Worm (Caenorhabditis elegans) whole organism, early embryonic: Measurements from ENCODE around the gene ifd-2.

Experiments
- B0310.2 ChIP-seq: sonication (generic microtip); optimal IDR thresholded peaks from 2 replicates; lab custom pipeline; 2016; ENCODE audit warnings: mild to moderate bottlenecking, missing genetic modification characterization, missing compliant biosample characterization
- F13C5.2 ChIP-seq: sonication (generic microtip); optimal IDR thresholded peaks from 2 replicates; lab custom pipeline; 2017; ENCODE audit warnings: mild to moderate bottlenecking, missing genetic modification characterization, inconsistent platforms, missing compliant biosample characterization
- aly-1 ChIP-seq: sonication (generic microtip); optimal IDR thresholded peaks from 2 replicates; lab custom pipeline; 2016; ENCODE audit warnings: missing genetic modification characterization, missing compliant biosample characterization
- ama-1 ChIP-seq: fragments of 150-350 bp; optimal IDR thresholded peaks from 2 replicates; lab custom pipeline; 2014
- ceh-13 ChIP-seq: fragments of 200-800 bp; sonication (Bioruptor generic); optimal IDR thresholded peaks from 2 replicates; lab custom pipeline; 2018; ENCODE audit warnings: mild to moderate bottlenecking, missing genetic modification characterization, missing compliant biosample characterization
- ceh-36 ChIP-seq: sonication (generic microtip); optimal IDR thresholded peaks from 2 replicates; lab custom pipeline; 2016; ENCODE audit warnings: missing genetic modification characterization, inconsistent platforms, missing compliant biosample characterization
- ets-7 ChIP-seq: sonication (generic microtip); optimal IDR thresholded peaks from 2 replicates; lab custom pipeline; 2016; ENCODE audit warnings: missing genotype, missing genetic modification characterization, missing compliant biosample characterization
- flt-1 ChIP-seq: fragments of 200-800 bp; sonication (Bioruptor generic); IDR thresholded peaks from 2 replicates; pipeline ENCODE4 v1.3.6; 2022; ENCODE audit warnings: missing genetic modification characterization, missing compliant biosample characterization
- hmbx-1 ChIP-seq: sonication (generic microtip); optimal IDR thresholded peaks from 2 replicates; lab custom pipeline; 2016; ENCODE audit warnings: mild to moderate bottlenecking, missing genetic modification characterization, missing compliant biosample characterization
- hmg-4 ChIP-seq: fragments of 200-800 bp; sonication (Bioruptor generic); optimal IDR thresholded peaks from 2 replicates; lab custom pipeline; 2018; ENCODE audit warnings: mild to moderate bottlenecking, missing genetic modification characterization, missing compliant biosample characterization
- hnd-1 ChIP-seq: sonication (generic microtip); optimal IDR thresholded peaks from 2 replicates; lab custom pipeline; 2016; ENCODE audit warnings: missing genetic modification characterization, missing compliant biosample characterization
- pes-1 ChIP-seq: fragments of 200-800 bp; sonication (Bioruptor generic); IDR thresholded peaks from 2 replicates; pipeline ENCODE4 v1.3.6; 2022; ENCODE audit warnings: missing genetic modification reagents, missing genetic modification characterization, missing compliant biosample characterization
- scrt-1 ChIP-seq: fragments of 200-800 bp; sonication (Bioruptor generic); IDR thresholded peaks from 2 replicates; pipeline ENCODE4 v1.3.6; 2022; ENCODE audit warnings: missing genetic modification characterization, missing compliant biosample characterization
- sea-1 ChIP-seq: fragments of 200-800 bp; sonication (Bioruptor generic); conservative IDR thresholded peaks from 2 replicates; pipeline ENCODE4 v1.3.6; 2022; ENCODE audit warnings: missing genetic modification characterization, missing compliant biosample characterization
- tbx-11 ChIP-seq: fragments of 200-800 bp; sonication (Bioruptor generic); IDR thresholded peaks from 2 replicates; pipeline ENCODE4 v1.3.6; 2022; ENCODE audit warnings: missing genetic modification characterization, missing compliant biosample characterization
- tbx-37 ChIP-seq: fragments of 200-800 bp; sonication (Bioruptor generic); conservative IDR thresholded peaks from 2 replicates; pipeline ENCODE4 v1.3.6; 2022; ENCODE audit warnings: missing genetic modification reagents, missing genetic modification characterization, missing compliant biosample characterization
- tra-4 ChIP-seq: sonication (generic microtip); optimal IDR thresholded peaks from 2 replicates; lab custom pipeline; 2017; ENCODE audit warnings: missing genetic modification characterization, missing compliant biosample characterization

Gene ifd-2

DNA sequence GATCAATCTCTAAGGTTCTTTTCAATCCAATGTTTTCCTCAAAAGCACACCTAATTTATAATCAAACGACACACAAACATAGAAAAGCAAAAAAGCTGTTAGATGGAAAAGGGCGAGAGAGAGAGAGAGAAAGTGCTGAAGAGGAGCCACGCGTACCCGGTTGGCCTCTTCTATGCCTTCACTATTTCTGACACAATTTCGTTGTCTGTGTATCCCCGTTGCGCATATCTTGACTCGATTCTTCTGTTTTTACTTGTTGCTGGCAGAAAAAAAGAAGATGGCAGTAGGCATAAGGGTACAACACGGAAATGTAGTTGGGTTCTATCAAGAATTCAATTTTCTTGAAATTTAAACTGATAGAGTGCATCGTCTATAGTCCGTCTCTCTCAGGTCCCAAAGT lies 11.8 kb upstream of the ifd-2 start:
- TF ChIP-seq tra-4 (tag; lab: Kevin White, UChicago) (no peak), aly-1 (no peak), hmg-4 (GFP tag; lab: Kevin White, UChicago) (peak; percentile 53), F13C5.2 (tag; lab: Kevin White, UChicago) (peak; percentile 54), hmbx-1 (tag; lab: Kevin White, UChicago) (no peak), sea-1 (no peak), flt-1 (GFP tag; lab: Robert Waterston, UW) (no peak), pes-1 (GFP tag; lab: Robert Waterston, UW) (no peak), hnd-1 (no peak), ets-7 (tag; lab: Kevin White, UChicago) (no peak)

DNA sequence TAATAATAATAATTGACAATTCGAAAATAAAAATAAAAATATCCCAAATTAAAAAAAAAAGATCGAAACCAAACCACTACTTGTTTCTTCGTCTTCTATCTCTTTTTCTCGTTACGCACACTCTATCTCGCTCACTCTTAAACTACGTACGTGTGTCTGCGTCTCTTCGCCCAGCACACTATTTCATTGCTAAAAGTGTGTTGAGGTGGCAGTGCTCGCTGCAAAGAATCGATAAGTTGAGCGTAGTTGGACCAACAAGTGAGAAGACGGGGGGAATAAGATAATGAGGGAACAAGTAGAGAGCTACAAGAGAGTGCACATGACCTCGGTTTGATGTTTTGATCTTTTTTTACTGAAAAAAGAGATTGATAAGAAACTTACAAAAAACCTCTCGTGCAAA lies 10.2 kb upstream of the ifd-2 start:
- TF ChIP-seq tbx-37 (GFP tag; lab: Robert Waterston, UW) (no peak), aly-1 (no peak), ama-1 (lab: Kevin White, UChicago) (no peak), hmbx-1 (tag; lab: Kevin White, UChicago) (no peak)

DNA sequence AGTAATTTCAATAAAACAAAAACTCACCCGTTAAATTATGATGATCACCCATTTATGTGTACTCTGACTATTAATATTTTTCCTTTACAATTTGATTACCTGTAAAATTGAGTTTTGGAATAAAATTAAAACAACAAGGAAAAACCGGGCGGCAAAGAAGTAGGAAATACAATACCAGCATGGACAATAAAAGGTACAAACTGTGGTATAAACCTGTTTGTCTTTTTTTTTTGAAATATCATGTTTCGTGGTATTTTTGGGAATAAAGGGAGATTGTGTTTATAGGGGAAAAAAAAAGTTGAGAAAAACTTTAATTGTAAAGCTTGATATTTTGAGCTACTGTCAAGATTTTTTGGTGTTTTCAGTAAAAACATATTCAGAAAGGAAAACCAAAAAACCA lies 9.6 kb upstream of the ifd-2 start, which contains the start of gene daf-3:
Gene daf-3, minus strand, starts transcription at position 101 of the 400 bp plus-strand sequence.
- TF ChIP-seq aly-1: no peak
- no peak for TF ChIP-seq sea-1
- no peak for TF ChIP-seq pes-1 (GFP tag; lab: Robert Waterston, UW)
- no peak for TF ChIP-seq scrt-1
- no peak for TF ChIP-seq tra-4 (tag; lab: Kevin White, UChicago)
- no peak for TF ChIP-seq hmbx-1 (tag; lab: Kevin White, UChicago)
- TF ChIP-seq hnd-1: no peak
- no peak for TF ChIP-seq B0310.2 (tag; lab: Kevin White, UChicago)

DNA sequence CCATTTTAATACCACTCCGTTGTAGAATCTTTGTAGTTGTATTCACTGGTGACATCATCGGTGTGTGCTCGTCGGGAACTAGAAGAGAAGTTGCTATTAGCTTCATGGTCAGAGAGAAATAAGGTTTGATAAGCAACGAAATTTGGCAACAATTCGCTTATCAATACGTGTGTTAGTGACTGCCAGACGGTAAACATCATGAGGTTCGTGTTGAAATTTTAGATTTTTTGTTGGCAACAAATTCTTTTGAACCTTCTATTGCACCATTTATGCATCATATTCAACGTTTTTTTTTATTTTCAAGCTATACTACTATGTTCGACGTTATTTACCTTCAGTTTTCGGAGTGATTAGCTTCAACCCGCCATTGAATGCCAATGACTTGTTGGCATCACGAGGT lies 8.0 kb upstream of the ifd-2 start:
- TF ChIP-seq tbx-37 (GFP tag; lab: Robert Waterston, UW) (no peak), hmbx-1 (tag; lab: Kevin White, UChicago) (no peak), pes-1 (GFP tag; lab: Robert Waterston, UW) (no peak), tra-4 (tag; lab: Kevin White, UChicago) (no peak), aly-1 (no peak), ceh-36 (tag; lab: Kevin White, UChicago) (no peak), ets-7 (tag; lab: Kevin White, UChicago) (no peak), scrt-1 (no peak), hnd-1 (no peak), tbx-11 (GFP tag; lab: Robert Waterston, UW) (no peak), ceh-13 (no peak), ama-1 (lab: Kevin White, UChicago) (no peak), hmg-4 (GFP tag; lab: Kevin White, UChicago) (no peak), F13C5.2 (tag; lab: Kevin White, UChicago) (no peak), B0310.2 (tag; lab: Kevin White, UChicago) (no peak), sea-1 (no peak)

DNA sequence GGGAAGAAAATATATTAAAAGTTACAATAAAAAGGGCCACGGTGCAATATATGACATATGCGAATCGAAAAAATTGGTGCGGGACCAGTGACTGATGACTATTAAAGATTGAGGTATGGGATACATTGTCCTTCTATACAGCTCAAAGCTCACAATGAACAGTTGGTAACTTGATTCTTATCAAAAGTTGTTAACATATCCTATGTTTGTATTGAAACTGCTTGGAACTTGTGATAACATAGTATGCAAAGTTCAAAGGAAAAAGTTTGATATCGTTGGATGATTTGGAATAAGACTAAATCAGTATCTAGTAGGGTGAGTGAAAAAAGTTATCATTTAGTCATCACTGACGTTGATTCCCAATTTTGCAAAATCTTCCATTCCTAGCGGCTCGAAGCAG lies 2.3 kb upstream of the ifd-2 start:
- TF ChIP-seq sea-1 (no peak), aly-1 (no peak), hnd-1 (no peak), hmbx-1 (tag; lab: Kevin White, UChicago) (no peak), ama-1 (lab: Kevin White, UChicago) (no peak), hmg-4 (GFP tag; lab: Kevin White, UChicago) (no peak), ets-7 (tag; lab: Kevin White, UChicago) (no peak), ceh-36 (tag; lab: Kevin White, UChicago) (no peak), tbx-11 (GFP tag; lab: Robert Waterston, UW) (no peak), pes-1 (GFP tag; lab: Robert Waterston, UW) (no peak), B0310.2 (tag; lab: Kevin White, UChicago) (no peak), flt-1 (GFP tag; lab: Robert Waterston, UW) (no peak), tra-4 (tag; lab: Kevin White, UChicago) (no peak), F13C5.2 (tag; lab: Kevin White, UChicago) (no peak), tbx-37 (GFP tag; lab: Robert Waterston, UW) (no peak), scrt-1 (no peak), ceh-13 (no peak)

DNA sequence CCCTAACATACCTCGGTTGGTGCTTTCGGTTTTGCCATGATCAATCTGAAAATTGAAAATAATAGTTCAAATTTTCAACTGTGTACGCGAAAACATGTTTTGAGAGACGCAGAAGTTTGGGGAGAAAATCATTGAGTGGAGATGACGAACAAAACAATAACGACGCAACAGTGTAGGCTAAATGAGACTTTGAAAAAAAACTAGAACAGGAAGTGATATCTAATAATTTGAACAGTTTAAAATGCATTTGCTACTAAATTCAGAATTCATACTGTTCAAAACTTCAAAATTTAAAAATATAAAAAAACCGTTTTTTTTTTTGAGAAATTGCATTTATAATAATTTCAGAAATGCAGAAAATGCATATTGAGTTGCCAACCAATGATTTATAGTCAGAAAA lies 2.7 kb downstream of the ifd-2 start, which contains the start of gene F25E2.3:
Gene F25E2.3, minus strand, starts transcription at position 101 of the 400 bp plus-strand sequence.
- TF ChIP-seq pes-1 (GFP tag; lab: Robert Waterston, UW): no peak
- TF ChIP-seq scrt-1: no peak
- TF ChIP-seq tbx-11 (GFP tag; lab: Robert Waterston, UW): no peak
- TF ChIP-seq sea-1: no peak
- no peak for TF ChIP-seq hnd-1
- TF ChIP-seq tbx-37 (GFP tag; lab: Robert Waterston, UW): no peak
- TF ChIP-seq hmbx-1 (tag; lab: Kevin White, UChicago): no peak
- TF ChIP-seq F13C5.2 (tag; lab: Kevin White, UChicago): no peak

DNA sequence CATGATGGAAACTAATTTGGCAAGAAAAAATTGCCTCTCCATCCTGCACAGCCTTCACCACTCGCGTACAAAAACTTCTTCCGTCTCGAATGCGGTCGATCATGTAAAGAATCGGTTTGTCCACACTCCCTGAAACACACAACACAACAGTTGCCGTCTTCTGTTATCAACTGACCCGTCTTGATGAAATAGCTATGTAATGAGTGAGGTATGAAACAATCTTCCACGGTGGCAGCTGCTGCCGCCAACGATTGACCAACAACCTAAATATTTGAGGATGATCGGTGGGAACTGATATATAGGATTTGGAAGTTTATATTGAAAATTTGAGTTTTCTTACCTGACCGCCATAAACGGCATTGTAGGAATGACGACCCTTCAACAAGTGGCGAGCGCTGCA lies 3.5 kb downstream of the ifd-2 start:
- TF ChIP-seq sea-1 (no peak), hmbx-1 (tag; lab: Kevin White, UChicago) (no peak), ceh-13 (no peak), flt-1 (GFP tag; lab: Robert Waterston, UW) (no peak), tra-4 (tag; lab: Kevin White, UChicago) (no peak), hmg-4 (GFP tag; lab: Kevin White, UChicago) (no peak), ets-7 (tag; lab: Kevin White, UChicago) (no peak), scrt-1 (no peak), aly-1 (no peak), B0310.2 (tag; lab: Kevin White, UChicago) (no peak), F13C5.2 (tag; lab: Kevin White, UChicago) (no peak), pes-1 (GFP tag; lab: Robert Waterston, UW) (no peak), ceh-36 (tag; lab: Kevin White, UChicago) (no peak), ama-1 (lab: Kevin White, UChicago) (no peak), hnd-1 (no peak)

DNA sequence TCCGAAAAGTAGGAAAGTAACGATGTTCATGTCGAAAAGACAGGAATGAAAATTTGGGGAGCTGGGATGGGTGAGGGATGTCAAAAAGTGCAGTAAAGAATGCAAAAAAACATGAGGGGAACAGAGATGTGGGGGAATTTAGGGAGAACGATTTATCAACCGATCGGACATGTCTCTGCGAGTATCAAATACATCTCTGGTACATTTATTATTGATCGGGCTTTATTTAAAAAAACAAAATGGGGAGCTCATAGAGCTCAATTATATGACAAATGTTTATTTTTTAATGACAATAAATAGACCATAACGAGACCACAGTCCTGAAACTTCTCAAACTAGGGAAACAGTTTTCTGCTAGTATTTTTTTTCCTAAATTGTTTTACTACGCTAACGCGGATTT lies 5.0 kb downstream of the ifd-2 start, which contains the start of gene F25E2.2:
Gene F25E2.2, minus strand, starts transcription at position 101 of the 400 bp plus-strand sequence.
- TF ChIP-seq B0310.2 (tag; lab: Kevin White, UChicago): no peak
- TF ChIP-seq hmbx-1 (tag; lab: Kevin White, UChicago): no peak
- no peak for TF ChIP-seq pes-1 (GFP tag; lab: Robert Waterston, UW)
- TF ChIP-seq ama-1 (lab: Kevin White, UChicago): no peak
- no peak for TF ChIP-seq ceh-36 (tag; lab: Kevin White, UChicago)
- TF ChIP-seq hnd-1: no peak
- TF ChIP-seq scrt-1: no peak
- TF ChIP-seq sea-1: no peak
- no peak for TF ChIP-seq tra-4 (tag; lab: Kevin White, UChicago)
- no peak for TF ChIP-seq flt-1 (GFP tag; lab: Robert Waterston, UW)
- no peak for TF ChIP-seq F13C5.2 (tag; lab: Kevin White, UChicago)
- no peak for TF ChIP-seq aly-1
- TF ChIP-seq hmg-4 (GFP tag; lab: Kevin White, UChicago): no peak
- TF ChIP-seq tbx-11 (GFP tag; lab: Robert Waterston, UW): no peak
- TF ChIP-seq ets-7 (tag; lab: Kevin White, UChicago): no peak
